Worm (Caenorhabditis elegans): ENCODE measurements around the gene K10B4.3.

DNA sequence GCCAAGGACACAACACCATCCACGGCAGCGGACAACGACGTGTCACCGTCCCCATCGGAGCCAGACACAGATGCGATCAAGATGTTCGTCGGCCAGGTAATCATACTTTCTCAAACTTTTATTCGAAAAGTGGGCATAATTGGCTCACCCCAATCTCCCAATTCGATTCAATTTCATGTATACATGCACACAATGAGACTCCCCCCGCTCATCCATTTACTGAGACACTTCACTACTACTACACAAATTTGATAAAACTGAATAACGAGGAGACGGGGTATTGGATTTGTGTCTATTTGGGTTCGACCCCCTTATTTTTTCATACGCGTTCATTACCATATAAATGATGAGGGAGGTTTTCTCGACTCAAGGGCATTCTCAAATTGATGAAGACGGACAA is 42.2 kb upstream of the K10B4.3 start:
- TF ChIP-seq tbp1 (GFP tag; optimal IDR thresholded peaks at IDR 0.05) = no peak
- TF ChIP-seq Y67H2A.10 (GFP tag; conservative IDR thresholded peaks at IDR 0.05) = no peak
- no peak for TF ChIP-seq unc-62 (GFP tag; optimal IDR thresholded peaks at IDR 0.05)
- no peak for TF ChIP-seq attf-3 (GFP tag; conservative IDR thresholded peaks at IDR 0.05)
- TF ChIP-seq lin-35 (GFP tag; optimal IDR thresholded peaks at IDR 0.05) = no peak
- TF ChIP-seq zfh-2 (GFP tag; conservative IDR thresholded peaks at IDR 0.05) = no peak
- TF ChIP-seq pha-4 (tag; optimal IDR thresholded peaks at IDR 0.05) = no peak
- no peak for TF ChIP-seq rcor-1 (GFP tag; IDR thresholded peaks at IDR 0.05)
- TF ChIP-seq ets-4 (GFP tag; optimal IDR thresholded peaks at IDR 0.05) = no peak
